Worm (Caenorhabditis elegans): ENCODE measurements around the gene crn-4.

The crn-4 gene

DNA sequence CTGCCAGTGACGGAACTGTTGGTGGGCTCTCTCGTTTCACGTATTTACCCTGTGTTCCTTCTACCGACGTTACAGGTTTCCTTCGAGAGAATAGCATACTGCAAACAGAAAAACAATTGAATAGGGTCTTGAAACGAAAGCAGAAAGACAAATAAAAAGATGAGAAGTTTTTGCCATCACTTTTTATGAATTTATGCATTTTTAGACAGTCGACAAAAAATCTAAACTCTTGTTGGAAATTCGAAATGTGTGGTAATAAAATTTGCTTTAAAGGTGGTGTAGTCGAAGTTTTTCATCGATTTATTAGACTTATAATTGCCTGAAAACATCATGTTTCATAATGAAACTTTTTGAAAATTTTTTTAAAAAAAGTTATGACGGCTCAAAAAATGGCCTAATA is 29.2 kb upstream of the crn-4 start, which contains the start of gene sav-1 (continued):
- no peak for TF ChIP-seq zip-4 (GFP tag; optimal IDR thresholded peaks at IDR 0.05)

DNA sequence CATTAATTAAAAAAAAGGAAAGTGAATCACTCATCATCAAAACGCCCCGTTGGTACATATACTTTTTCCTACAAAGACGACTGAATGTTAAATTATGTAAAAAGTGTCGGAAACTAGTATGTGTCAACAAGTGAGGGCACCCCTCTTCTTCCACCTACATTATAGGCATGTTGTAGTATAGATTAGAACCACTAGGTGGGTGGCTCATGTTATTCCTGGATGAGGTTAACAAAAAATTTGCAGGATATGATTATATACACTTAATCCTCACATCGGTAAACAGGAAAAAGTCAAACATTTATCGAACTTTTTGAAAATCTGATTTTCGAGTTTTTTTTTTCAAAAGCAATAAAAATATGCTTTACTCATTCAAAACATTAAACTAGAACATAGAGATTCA is 18.1 kb upstream of the crn-4 start:
- TF ChIP-seq nhr-19 (GFP tag; conservative IDR thresholded peaks at IDR 0.05) (no peak), fos-1 (tag; optimal IDR thresholded peaks at IDR 0.05) (no peak), pqm-1 (tag; optimal IDR thresholded peaks at IDR 0.05) (no peak), efl-1 (optimal IDR thresholded peaks at IDR 0.05) (no peak), efl-1 (GFP tag; optimal IDR thresholded peaks at IDR 0.05 in 1 of 2) (peak in 1 of 2 experiments; percentile 67), pax-3 (tag; optimal IDR thresholded peaks at IDR 0.05) (no peak), nhr-85 (tag) (peak; percentile 44), isw-1 (GFP tag; IDR thresholded peaks at IDR 0.05) (no peak), hlh-17 (GFP tag; optimal IDR thresholded peaks at IDR 0.05; ENCODE audit: borderline replicate concordance) (no peak)

DNA sequence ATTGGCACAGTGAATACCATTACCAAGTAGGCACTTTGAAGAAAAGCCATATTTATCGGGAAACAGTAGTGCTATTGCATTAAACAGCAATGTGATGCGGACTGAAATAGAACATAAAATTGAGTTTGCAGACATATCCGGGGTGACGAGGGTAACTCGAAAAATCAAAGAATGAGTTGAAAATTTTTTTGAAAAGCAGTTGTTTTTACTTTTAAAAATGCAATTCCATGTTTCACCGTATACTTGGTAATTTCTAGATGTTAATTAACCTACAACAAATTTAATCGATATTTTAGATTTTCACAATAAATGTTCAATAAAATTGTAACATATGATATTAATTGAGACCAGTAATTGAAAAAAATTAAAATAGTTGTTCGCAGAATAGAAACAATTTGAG is 16.3 kb upstream of the crn-4 start, which contains the start of gene AH9.4:
Gene AH9.4 (minus strand): TSS at position 101 of the 400 bp plus-strand sequence.
- TF ChIP-seq pag-3 (tag; optimal IDR thresholded peaks at IDR 0.05; ENCODE audit: borderline replicate concordance, insufficient read depth), result no peak
- no peak for TF ChIP-seq mdl-1 (tag; optimal IDR thresholded peaks at IDR 0.05)
- TF ChIP-seq sptf-1 (tag; optimal IDR thresholded peaks at IDR 0.05), result no peak
- TF ChIP-seq aly-2 (tag; optimal IDR thresholded peaks at IDR 0.05), result no peak
- no peak for TF ChIP-seq ceh-88 (GFP tag; IDR thresholded peaks at IDR 0.05)
- TF ChIP-seq nhr-76 (tag; optimal IDR thresholded peaks at IDR 0.05), result no peak
- no peak for TF ChIP-seq nhr-77 (tag; optimal IDR thresholded peaks at IDR 0.05)
- TF ChIP-seq grh-1 (GFP tag; IDR thresholded peaks at IDR 0.05), result no peak
- no peak for TF ChIP-seq mef-2 (tag; optimal IDR thresholded peaks at IDR 0.05)
- no peak for TF ChIP-seq efl-3 (GFP tag; optimal IDR thresholded peaks at IDR 0.05)
- no peak for TF ChIP-seq nhr-47 (tag; optimal IDR thresholded peaks at IDR 0.05)
- TF ChIP-seq ces-1 (GFP tag; optimal IDR thresholded peaks at IDR 0.05), result no peak
- TF ChIP-seq lin-39 (tag; optimal IDR thresholded peaks at IDR 0.05), result no peak
- no peak for TF ChIP-seq nhr-20 (tag; optimal IDR thresholded peaks at IDR 0.05)
- no peak for TF ChIP-seq skn-1 (tag; optimal IDR thresholded peaks at IDR 0.05)

DNA sequence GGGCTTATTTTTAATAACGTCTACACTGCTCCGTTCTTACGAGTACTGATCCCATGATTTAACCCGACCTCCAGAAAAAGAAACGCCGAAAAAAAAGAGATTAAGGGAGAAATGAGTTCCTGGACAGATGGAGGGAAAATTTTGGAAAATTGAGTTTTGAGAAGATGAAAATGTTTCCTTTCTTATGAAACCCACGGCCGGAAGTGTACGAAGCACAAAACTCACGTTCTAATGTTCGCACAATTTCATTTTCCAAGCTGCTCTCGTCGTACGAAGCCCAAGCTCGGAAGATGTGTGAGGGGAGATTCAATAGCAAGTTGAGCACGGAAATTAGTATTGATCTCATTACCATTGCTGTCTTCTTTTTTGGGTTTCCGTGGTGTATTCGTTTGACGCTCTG is 13.5 kb upstream of the crn-4 start:
- peak; percentile 26 for TF ChIP-seq fkh-10 (GFP tag; optimal IDR thresholded peaks at IDR 0.05)
- peak; percentile 37 for TF ChIP-seq lin-14 (GFP tag; optimal IDR thresholded peaks at IDR 0.05)
- no peak for TF ChIP-seq nhr-12 (tag; optimal IDR thresholded peaks at IDR 0.05)
- no peak for TF ChIP-seq sox-4 (tag; optimal IDR thresholded peaks at IDR 0.05)
- TF ChIP-seq mdl-1 (tag; optimal IDR thresholded peaks at IDR 0.05), result no peak
- TF ChIP-seq isw-1 (GFP tag; IDR thresholded peaks at IDR 0.05), result no peak
- no peak for TF ChIP-seq pax-3 (tag; optimal IDR thresholded peaks at IDR 0.05)

DNA sequence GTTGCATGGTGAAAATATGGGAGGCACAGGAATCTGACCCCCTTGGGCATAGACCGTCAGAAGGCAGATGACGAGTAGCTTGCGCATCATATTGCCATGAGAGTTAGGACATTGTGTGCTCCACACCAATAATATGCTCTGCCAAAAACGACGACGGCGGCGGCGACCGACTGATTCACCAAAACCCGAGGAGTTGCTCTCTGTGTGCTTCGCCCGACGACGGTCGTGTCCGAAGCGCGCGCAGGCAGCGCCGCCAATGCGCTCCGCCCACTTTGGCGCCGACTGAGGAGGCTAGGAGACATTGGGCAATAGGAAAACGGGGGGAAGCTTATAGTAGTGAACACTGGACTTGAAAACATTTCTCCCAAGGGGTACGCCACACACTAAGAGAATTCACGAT is 10.1 kb upstream of the crn-4 start, which contains the start of gene AH9.6:
Gene AH9.6 (minus strand): TSS at position 183 of the 400 bp plus-strand sequence.
- TF ChIP-seq elt-2 (tag; optimal IDR thresholded peaks at IDR 0.05) (no peak), lin-14 (GFP tag; optimal IDR thresholded peaks at IDR 0.05) (peak; percentile 25)

DNA sequence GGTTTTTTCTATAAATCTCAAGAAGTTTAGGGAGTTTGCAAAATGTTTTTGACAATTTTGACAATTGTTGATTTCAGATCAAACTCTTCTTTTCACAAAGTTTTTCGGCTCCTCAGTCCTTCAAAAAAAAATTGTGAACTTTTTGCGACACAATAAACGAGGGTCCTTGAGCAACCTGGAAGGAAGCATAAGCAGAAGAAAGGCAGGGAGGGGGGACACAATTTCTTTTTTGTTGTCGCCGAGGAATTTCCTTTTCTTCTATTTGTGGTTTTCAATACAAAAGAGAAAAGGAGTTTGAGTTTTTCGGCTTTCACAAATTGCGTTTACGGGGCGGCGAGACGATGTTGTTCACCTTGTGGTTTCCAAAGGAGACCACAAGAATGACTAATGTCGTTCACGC is 8.9 kb upstream of the crn-4 start:
- TF ChIP-seq lin-14 (GFP tag; optimal IDR thresholded peaks at IDR 0.05) (peak; percentile 18), unc-98 (GFP tag; IDR thresholded peaks at IDR 0.05) (no peak), egl-27 (tag; optimal IDR thresholded peaks at IDR 0.05) (no peak), fkh-10 (GFP tag; optimal IDR thresholded peaks at IDR 0.05) (peak; percentile 63)
